Fruit fly (Drosophila melanogaster): Measurements from ENCODE around the gene CG1523.

CG1523 gene

DNA sequence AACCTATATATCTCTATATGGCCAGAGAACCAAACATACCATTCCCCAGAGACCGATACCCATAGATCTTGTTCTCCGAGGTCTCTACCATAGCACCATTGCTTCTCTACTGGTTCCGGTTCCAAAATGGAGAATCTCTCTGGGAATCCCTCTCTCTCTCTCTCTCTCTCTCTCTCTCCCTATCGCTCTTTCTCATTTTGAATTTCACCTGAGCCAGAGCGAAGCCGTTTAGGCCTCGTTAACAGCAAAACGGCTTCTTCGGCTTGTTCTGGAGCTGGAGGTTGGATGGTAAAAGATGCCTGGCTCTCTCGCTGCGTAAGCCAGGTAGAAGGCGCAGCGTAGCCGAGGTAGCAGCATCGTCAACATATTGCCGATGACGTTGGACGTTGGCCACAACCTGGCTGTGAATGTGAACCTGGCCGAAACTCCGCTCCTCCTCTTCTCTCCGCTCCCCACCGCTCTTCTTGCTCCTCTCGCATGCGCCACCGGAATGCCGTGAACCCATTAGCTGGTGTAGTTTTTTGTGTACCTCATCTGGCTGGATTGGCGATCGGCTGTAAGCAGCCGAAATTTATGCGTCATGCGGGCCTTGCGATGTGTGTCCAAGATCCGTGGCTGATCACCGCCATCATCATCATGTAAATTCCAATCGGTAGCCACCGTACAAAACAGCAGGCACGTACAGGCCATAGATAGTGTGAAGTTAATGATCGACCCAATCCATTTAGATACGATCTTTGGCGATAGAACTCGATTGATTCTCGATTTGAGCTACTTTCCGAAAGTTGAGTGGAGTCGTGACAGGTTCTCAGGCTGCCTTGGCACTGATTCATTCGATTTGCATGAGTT lies 42.1 kb upstream of the CG1523 start (continued):
- TF ChIP-seq Fer2 (tag; optimal IDR thresholded peaks at IDR 0.05) (no peak), Mrtf (GFP tag; IDR thresholded peaks at IDR 0.05) (no peak), Hr78 (GFP tag; optimal IDR thresholded peaks at IDR 0.05) (peak in 1 of 2 experiments; percentile 55), CG17829 (tag; optimal IDR thresholded peaks at IDR 0.05) (no peak), psq (GFP tag; optimal IDR thresholded peaks at IDR 0.05) (peak; percentile 39), HLH4C (GFP tag; IDR thresholded peaks at IDR 0.05; ENCODE audit: partially characterized antibody) (no peak), CG2199 (GFP tag; IDR thresholded peaks at IDR 0.05) (peak; percentile 41; the same call in 1 of the 3 replicates), kni (GFP tag; optimal IDR thresholded peaks at IDR 0.05) (peak; percentile 73), yki (optimal IDR thresholded peaks at IDR 0.05) (peak; percentile 95), CG6791 (GFP tag; IDR thresholded peaks at IDR 0.05; ENCODE audit: partially characterized antibody) (peak; percentile 37; the same call in 1 of the 3 replicates), grn (GFP tag; optimal IDR thresholded peaks at IDR 0.05) (peak; percentile 96), CG13894 (tag; optimal IDR thresholded peaks at IDR 0.05) (peak; percentile 18), CG6175 (GFP tag; IDR thresholded peaks at IDR 0.05) (peak; percentile 73; the same call in 2 of the 3 replicates), sob (GFP tag; IDR thresholded peaks at IDR 0.05) (peak; percentile 61), ken (GFP tag; IDR thresholded peaks at IDR 0.05) (no peak), Awh (GFP tag; IDR thresholded peaks at IDR 0.05) (peak; percentile 16; the same call in 1 of the 2 replicates), CG14667 (GFP tag; IDR thresholded peaks at IDR 0.05) (no peak), so (GFP tag; IDR thresholded peaks at IDR 0.05) (peak; percentile 50; the same call in 1 of the 3 replicates), zen2 (GFP tag; IDR thresholded peaks at IDR 0.05; ENCODE audit: partially characterized antibody) (peak; percentile 51; the same call in 1 of the 3 replicates), pros (GFP tag; optimal IDR thresholded peaks at IDR 0.05) (peak; percentile 39), mld (GFP tag; IDR thresholded peaks at IDR 0.05; ENCODE audit: partially characterized antibody) (0 out of 3 replicates have a peak, but pooled peaks have one; percentile 17), CG32767 (GFP tag; IDR thresholded peaks at IDR 0.05) (peak; percentile 23; the same call in 1 of the 2 replicates), hbn (GFP tag; IDR thresholded peaks at IDR 0.05; ENCODE audit: partially characterized antibody) (0 out of 2 replicates have a peak, but pooled peaks have one; percentile 29), esg (GFP tag; conservative IDR thresholded peaks at IDR 0.05) (no peak), CG16779 (GFP tag; IDR thresholded peaks at IDR 0.05) (no peak), Jarid2 (GFP tag; optimal IDR thresholded peaks at IDR 0.05) (peak; percentile 19), sd (tag; optimal IDR thresholded peaks at IDR 0.05) (peak; percentile 89), Hsf (GFP tag; optimal IDR thresholded peaks at IDR 0.05) (no peak), CG14014 (GFP tag; IDR thresholded peaks at IDR 0.05) (no peak), CG32772 (GFP tag; IDR thresholded peaks at IDR 0.05) (no peak), CG8478 (optimal IDR thresholded peaks at IDR 0.05) (peak; percentile 39), sens (GFP tag) (peak; percentile 28), CG1832 (GFP tag; optimal IDR thresholded peaks at IDR 0.05) (peak; percentile 46), Ada2b (GFP tag; IDR thresholded peaks at IDR 0.05) (no peak), unc-4 (GFP tag; IDR thresholded peaks at IDR 0.05; ENCODE audit: partially characterized antibody) (0 out of 2 replicates have a peak, but pooled peaks have one; percentile 36), phol (tag; optimal IDR thresholded peaks at IDR 0.05) (peak; percentile 16), CG10147 (GFP tag; optimal IDR thresholded peaks at IDR 0.05) (no peak), CG16813 (GFP tag; IDR thresholded peaks at IDR 0.05; ENCODE audit: partially characterized antibody) (peak; percentile 30; the same call in 1 of the 3 replicates), chm (GFP tag; IDR thresholded peaks at IDR 0.05) (0 out of 2 replicates have a peak, but pooled peaks have one; percentile 23), Ravus (GFP tag; IDR thresholded peaks at IDR 0.05) (peak; percentile 58; the same call in 1 of the 2 replicates), CG2889 (GFP tag; IDR thresholded peaks at IDR 0.05) (no peak), Med (GFP tag) (peak; percentile 69), crol (GFP tag; IDR thresholded peaks at IDR 0.05) (peak; percentile 78), sim (GFP tag; IDR thresholded peaks at IDR 0.05) (no peak)
